Fruit fly (Drosophila melanogaster) whole organism, embryonic: ENCODE data around the gene nAChRalpha5.

Experiments
- Blimp-1 ChIP-seq: fragments of 200-800 bp; sonication (Bioruptor generic); optimal IDR thresholded peaks from 3 replicates; lab custom pipeline; 2018; ENCODE audit warnings: missing biosample characterization, missing genetic modification characterization, mild to moderate bottlenecking, moderate library complexity, missing genetic modification reagents
- C15 ChIP-seq: fragments of 200-800 bp; sonication (Bioruptor generic); IDR thresholded peaks from 3 replicates; pipeline ENCODE4 v1.3.6; 2022; ENCODE audit warnings: missing biosample characterization, missing genetic modification characterization
- CG10147 ChIP-seq: fragments of 200-800 bp; sonication (Bioruptor generic); optimal IDR thresholded peaks from 2 replicates; lab custom pipeline; 2019; ENCODE audit warnings: missing biosample characterization, mild to moderate bottlenecking, missing genetic modification characterization, moderate library complexity
- CG10321 ChIP-seq: fragments of 200-800 bp; sonication (Bioruptor generic); IDR thresholded peaks from 2 replicates; pipeline ENCODE4 v1.3.6; 2022; ENCODE audit warnings: missing biosample characterization, missing genetic modification characterization
- CG11085 ChIP-seq: fragments of 200-800 bp; sonication (Bioruptor generic); IDR thresholded peaks from 2 replicates; pipeline ENCODE4 v1.3.6; 2022; ENCODE audit warnings: missing biosample characterization, missing genetic modification characterization
- CG11560 ChIP-seq: fragments of 200-800 bp; sonication (Bioruptor generic); IDR thresholded peaks from 3 replicates; pipeline ENCODE4 v1.3.6; 2022; ENCODE audit warnings: missing biosample characterization, missing genetic modification characterization
- CG11695 ChIP-seq: fragments of 200-800 bp; sonication (Bioruptor generic); IDR thresholded peaks from 3 replicates; pipeline ENCODE4 v1.3.6; 2022; ENCODE audit warnings: missing biosample characterization, missing genetic modification characterization
- CG12659 ChIP-seq: fragments of 200-800 bp; sonication (Bioruptor generic); optimal IDR thresholded peaks from 3 replicates; lab custom pipeline; 2017; ENCODE audit warnings: mild to moderate bottlenecking, missing biosample characterization, missing genetic modification reagents, missing genetic modification characterization
- CG12769 ChIP-seq: fragments of 200-800 bp; sonication (Bioruptor generic); optimal IDR thresholded peaks from 2 replicates; lab custom pipeline; 2019; ENCODE audit warnings: missing biosample characterization, mild to moderate bottlenecking, missing genetic modification characterization, moderate library complexity
- CG15269 ChIP-seq: fragments of 200-800 bp; sonication (Bioruptor generic); optimal IDR thresholded peaks from 2 replicates; lab custom pipeline; 2018; ENCODE audit warnings: missing biosample characterization, mild to moderate bottlenecking, missing genetic modification characterization, moderate library complexity
- CG15479 ChIP-seq: fragments of 200-800 bp; sonication (Bioruptor generic); optimal IDR thresholded peaks from 3 replicates; lab custom pipeline; 2019; ENCODE audit warnings: missing biosample characterization, mild to moderate bottlenecking, missing genetic modification characterization, moderate library complexity
- CG15696 ChIP-seq: fragments of 200-800 bp; sonication (Bioruptor generic); optimal IDR thresholded peaks from 2 replicates; lab custom pipeline; 2019; ENCODE audit warnings: missing biosample characterization, mild to moderate bottlenecking, missing genetic modification characterization, moderate library complexity
- CG18599 ChIP-seq: fragments of 200-800 bp; sonication (Bioruptor generic); optimal IDR thresholded peaks from 3 replicates; lab custom pipeline; 2017; ENCODE audit warnings: missing biosample characterization, missing genetic modification characterization, mild to moderate bottlenecking, moderate library complexity, missing genetic modification reagents
- CG2116 ChIP-seq: fragments of 200-800 bp; sonication (Bioruptor generic); optimal IDR thresholded peaks from 3 replicates; lab custom pipeline; 2018; ENCODE audit warnings: missing biosample characterization, mild to moderate bottlenecking, missing genetic modification characterization
- CG2202 ChIP-seq: fragments of 200-800 bp; sonication (Bioruptor generic); optimal IDR thresholded peaks from 2 replicates; lab custom pipeline; 2018; ENCODE audit warnings: missing biosample characterization, mild to moderate bottlenecking, missing genetic modification characterization
- CG30403 ChIP-seq: fragments of 200-800 bp; sonication (Bioruptor generic); optimal IDR thresholded peaks from 3 replicates; lab custom pipeline; 2016; ENCODE audit warnings: missing biosample characterization, missing genetic modification characterization
- CG3163 ChIP-seq: fragments of 200-800 bp; sonication (Bioruptor generic); optimal IDR thresholded peaks from 3 replicates; lab custom pipeline; 2016; ENCODE audit warnings: missing biosample characterization, missing genetic modification characterization
- CG34422 ChIP-seq: fragments of 200-800 bp; sonication (Bioruptor generic); IDR thresholded peaks from 3 replicates; pipeline ENCODE4 v1.3.6; 2022; ENCODE audit warnings: missing biosample characterization, missing genetic modification characterization
- CG3995 ChIP-seq: fragments of 200-800 bp; sonication (Bioruptor generic); optimal IDR thresholded peaks from 3 replicates; lab custom pipeline; 2016; ENCODE audit warnings: missing biosample characterization, missing genetic modification characterization
- CG4328 ChIP-seq: fragments of 200-800 bp; sonication (Bioruptor generic); optimal IDR thresholded peaks from 3 replicates; lab custom pipeline; 2017; ENCODE audit warnings: missing biosample characterization, missing genetic modification reagents, missing genetic modification characterization
- CG6272 ChIP-seq: fragments of 200-800 bp; sonication (Bioruptor generic); IDR thresholded peaks from 2 replicates; pipeline ENCODE4 v1.3.6; 2022; ENCODE audit warnings: missing biosample characterization, missing genetic modification characterization
- CG6654 ChIP-seq: fragments of 200-800 bp; sonication (Bioruptor generic); optimal IDR thresholded peaks from 2 replicates; lab custom pipeline; 2017; ENCODE audit warnings: missing biosample characterization, mild to moderate bottlenecking, missing genetic modification characterization
- CG7556 ChIP-seq: fragments of 200-800 bp; sonication (Bioruptor generic); optimal IDR thresholded peaks from 2 replicates; lab custom pipeline; 2017; ENCODE audit warnings: missing biosample characterization, mild to moderate bottlenecking, missing genetic modification characterization
- CG7987 ChIP-seq: fragments of 200-800 bp; sonication (Bioruptor generic); optimal IDR thresholded peaks from 2 replicates; lab custom pipeline; 2018; ENCODE audit warnings: missing biosample characterization, mild to moderate bottlenecking, missing genetic modification characterization, moderate library complexity
- CG8765 ChIP-seq: fragments of 200-800 bp; sonication (Bioruptor generic); IDR thresholded peaks from 2 replicates; pipeline ENCODE4 v1.3.6; 2022; ENCODE audit warnings: missing biosample characterization, missing genetic modification characterization
- Ets97D ChIP-seq: fragments of 200-800 bp; sonication (Bioruptor generic); optimal IDR thresholded peaks from 3 replicates; lab custom pipeline; 2016; ENCODE audit warnings: missing biosample characterization, missing genetic modification characterization
- Gug ChIP-seq: fragments of 200-800 bp; sonication (Bioruptor generic); IDR thresholded peaks from 4 replicates; pipeline ENCODE4 v1.3.6; 2022; ENCODE audit warnings: missing biosample characterization, missing genetic modification characterization
- H15 ChIP-seq: fragments of 200-800 bp; sonication (Bioruptor generic); IDR thresholded peaks from 3 replicates; pipeline ENCODE4 v1.3.6; 2022; ENCODE audit warnings: missing biosample characterization, missing genetic modification characterization
- Max ChIP-seq: fragments of 200-800 bp; sonication (Bioruptor generic); optimal IDR thresholded peaks from 2 replicates; lab custom pipeline; 2016; ENCODE audit warnings: missing biosample characterization, mild to moderate bottlenecking, missing genetic modification characterization
- Tbp ChIP-seq: fragments of >200 bp; optimal IDR thresholded peaks from 2 replicates; lab custom pipeline; 2018; ENCODE audit warnings: missing biosample characterization, missing genetic modification characterization
- Usf ChIP-seq: fragments of 200-800 bp; sonication (Bioruptor generic); optimal IDR thresholded peaks from 2 replicates; lab custom pipeline; 2017; ENCODE audit warnings: missing genotype, missing biosample characterization, missing genetic modification characterization
- bab2 ChIP-seq: fragments of 200-800 bp; sonication (Bioruptor generic); optimal IDR thresholded peaks from 2 replicates; lab custom pipeline; 2016; ENCODE audit warnings: missing biosample characterization, missing genetic modification characterization
- cad ChIP-seq: fragments of >200 bp; optimal IDR thresholded peaks from 2 replicates; lab custom pipeline; 2017; ENCODE audit warnings: missing biosample characterization, missing genetic modification characterization
- cg ChIP-seq: fragments of 200-800 bp; sonication (Bioruptor generic); optimal IDR thresholded peaks from 3 replicates; lab custom pipeline; 2019; ENCODE audit warnings: missing biosample characterization, mild to moderate bottlenecking, missing genetic modification characterization, moderate library complexity
- chif ChIP-seq, 2 experiments: fragments of 200-800 bp; sonication (Bioruptor generic); optimal IDR thresholded peaks; 3 replicates each; lab custom pipeline; 2016; ENCODE audit warnings: missing biosample characterization in 2 of 2, missing genetic modification characterization in 2 of 2
- chinmo ChIP-seq: fragments of 200-800 bp; sonication (Bioruptor generic); IDR thresholded peaks from 4 replicates; pipeline ENCODE4 v1.3.6; 2022; ENCODE audit warnings: missing biosample characterization, missing genetic modification characterization; ENCODE audit not compliant: partially characterized antibody
- croc ChIP-seq: fragments of 200-800 bp; sonication (Bioruptor generic); conservative IDR thresholded peaks from 3 replicates; pipeline ENCODE4 v1.3.6; 2022; ENCODE audit warnings: missing biosample characterization, missing genetic modification characterization
- crol ChIP-seq: fragments of 200-800 bp; sonication (Bioruptor generic); IDR thresholded peaks from 2 replicates; pipeline ENCODE4 v1.3.6; 2022; ENCODE audit warnings: missing biosample characterization, missing genetic modification characterization
- danr ChIP-seq: fragments of 200-800 bp; sonication (Bioruptor generic); IDR thresholded peaks from 2 replicates; pipeline ENCODE4 v1.3.6; 2022; ENCODE audit warnings: missing biosample characterization, missing genetic modification characterization
- exex ChIP-seq: fragments of 200-800 bp; sonication (Bioruptor generic); optimal IDR thresholded peaks from 4 replicates; lab custom pipeline; 2018; ENCODE audit warnings: missing biosample characterization, mild to moderate bottlenecking, missing genetic modification characterization, moderate library complexity
- fd64A ChIP-seq: fragments of 200-800 bp; sonication (Bioruptor generic); optimal IDR thresholded peaks from 3 replicates; lab custom pipeline; 2018; ENCODE audit warnings: missing biosample characterization, mild to moderate bottlenecking, missing genetic modification characterization
- ftz-f1 ChIP-seq: fragments of 200-800 bp; sonication (Bioruptor generic); optimal IDR thresholded peaks from 2 replicates; lab custom pipeline; 2016; ENCODE audit warnings: missing biosample characterization, missing genetic modification characterization
- jumu ChIP-seq: fragments of 200-800 bp; sonication (Bioruptor generic); optimal IDR thresholded peaks from 3 replicates; lab custom pipeline; 2016; ENCODE audit warnings: missing biosample characterization, missing genetic modification characterization
- kah ChIP-seq: fragments of 200-800 bp; sonication (Bioruptor generic); optimal IDR thresholded peaks from 2 replicates; lab custom pipeline; 2018; ENCODE audit warnings: missing biosample characterization, mild to moderate bottlenecking, missing genetic modification characterization
- lola ChIP-seq, 3 experiments: fragments of >200 bp in 2 of 3; fragments of 200-800 bp in 1 of 3; sonication (Bioruptor generic) in 1 of 3; optimal IDR thresholded peaks; 2 replicates each; lab custom pipeline; 2017 to 2019; ENCODE audit warnings: missing biosample characterization in 3 of 3, missing genetic modification characterization in 3 of 3, mild to moderate bottlenecking in 1 of 3, moderate library complexity in 1 of 3
- nom ChIP-seq: fragments of 200-800 bp; sonication (Bioruptor generic); optimal IDR thresholded peaks from 2 replicates; lab custom pipeline; 2017; ENCODE audit warnings: missing biosample characterization, missing genetic modification characterization, mild to moderate bottlenecking, moderate library complexity, missing genetic modification reagents
- pum ChIP-seq: fragments of 200-800 bp; sonication (Bioruptor generic); optimal IDR thresholded peaks from 2 replicates; lab custom pipeline; 2016; ENCODE audit warnings: missing biosample characterization, missing genetic modification characterization
- ro ChIP-seq: fragments of 200-800 bp; sonication (Bioruptor generic); IDR thresholded peaks from 2 replicates; pipeline ENCODE4 v1.3.6; 2022; ENCODE audit warnings: missing biosample characterization, missing genetic modification characterization
- tgo ChIP-seq: fragments of 200-800 bp; sonication (Bioruptor generic); IDR thresholded peaks from 3 replicates; pipeline ENCODE4 v1.3.6; 2022; ENCODE audit warnings: missing biosample characterization, missing genetic modification characterization
- usp ChIP-seq: fragments of >200 bp; optimal IDR thresholded peaks from 2 replicates; lab custom pipeline; 2017; ENCODE audit warnings: missing biosample characterization, missing genetic modification characterization

Gene nAChRalpha5

DNA sequence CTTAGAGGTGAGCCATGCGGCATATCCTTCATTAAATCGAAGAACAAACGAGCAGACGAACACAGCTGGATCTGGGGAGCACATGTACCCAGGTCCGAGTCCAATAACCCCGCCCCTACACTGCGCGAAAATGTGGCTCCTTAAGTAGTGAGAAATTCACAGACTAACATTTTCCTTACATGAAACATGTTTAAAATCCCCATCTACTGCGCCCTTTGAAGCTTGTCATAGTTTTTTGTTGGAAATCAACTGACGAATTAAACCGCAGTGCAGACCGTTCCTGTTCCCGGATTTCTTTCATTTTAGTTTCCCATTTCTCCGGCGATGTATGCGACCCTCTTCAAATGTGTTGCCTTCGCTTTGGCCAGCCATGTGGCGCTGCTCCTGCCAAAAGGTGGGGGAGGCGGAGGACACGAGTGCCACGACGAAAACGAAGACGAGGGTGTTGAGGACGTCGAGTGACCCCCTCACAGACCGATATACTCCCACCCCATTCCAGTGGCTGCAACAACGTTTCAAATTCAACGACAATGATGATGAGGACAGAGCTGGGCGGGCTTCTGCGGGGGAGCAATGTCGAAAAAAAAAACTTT is 82.9 kb downstream of the nAChRalpha5 start (continued):
- TF ChIP-seq danr (peak; percentile 69), CG34422 (peak; percentile 75), jumu (GFP tag; lab: Kevin White, UChicago) (peak; percentile 28), crol (GFP tag; lab: Robert Waterston, UW) (no peak), croc (GFP tag; lab: Robert Waterston, UW) (peak; percentile 61; the same call in 2 of the 3 replicates), usp (GFP tag; lab: Kevin White, UChicago) (no peak), CG15696 (tag; lab: Kevin White, UChicago) (no peak), Ets97D (GFP tag; lab: Kevin White, UChicago) (no peak), CG15479 (GFP tag; lab: Kevin White, UChicago) (no peak), kah (GFP tag; lab: Kevin White, UChicago) (peak; percentile 30), CG18599 (GFP tag; lab: Kevin White, UChicago) (peak; percentile 89), CG11695 (GFP tag; lab: Robert Waterston, UW) (peak; percentile 73), CG2116 (GFP tag; lab: Kevin White, UChicago) (no peak), CG10321 (GFP tag; lab: Robert Waterston, UW) (no peak), Usf (GFP tag; lab: Kevin White, UChicago) (no peak), CG12659 (peak; percentile 41), ro (GFP tag; lab: Robert Waterston, UW) (0 out of 2 replicates have a peak, but pooled peaks have one; percentile 28), C15 (GFP tag; lab: Robert Waterston, UW) (0 out of 3 replicates have a peak, but pooled peaks have one; percentile 10), tgo (GFP tag; lab: Robert Waterston, UW) (peak; percentile 65), CG11085 (0 out of 2 replicates have a peak, but pooled peaks have one; percentile 47), Max (GFP tag; lab: Kevin White, UChicago) (no peak), nom (GFP tag; lab: Kevin White, UChicago) (no peak), CG4328 (GFP tag; lab: Kevin White, UChicago) (peak; percentile 44), lola (GFP tag; optimal IDR thresholded peaks at IDR 0.05; lab: Kevin White, UChicago) (no peak), Tbp (GFP tag; lab: Kevin White, UChicago) (no peak), pum (GFP tag; lab: Kevin White, UChicago) (peak; percentile 45), CG7987 (no peak), CG2202 (tag; lab: Kevin White, UChicago) (no peak), bab2 (peak; percentile 34), Blimp-1 (peak; percentile 70), CG11560 (tag; lab: Robert Waterston, UW) (no peak), Gug (GFP tag; lab: Robert Waterston, UW) (peak; percentile 74; the same call in 3 of the 4 replicates), chif (GFP tag; optimal IDR thresholded peaks at IDR 0.05; lab: Kevin White, UChicago) (peak in 1 of 2 experiments; percentile 48), CG12769 (tag; lab: Kevin White, UChicago) (peak; percentile 63), CG6272 (peak; percentile 53; the same call in 1 of the 2 replicates), cg (GFP tag; lab: Kevin White, UChicago) (no peak), fd64A (GFP tag; lab: Kevin White, UChicago) (peak; percentile 64), chinmo (GFP tag; lab: Robert Waterston, UW) (no peak), CG3163 (GFP tag; lab: Kevin White, UChicago) (no peak), CG30403 (GFP tag; lab: Kevin White, UChicago) (peak; percentile 42), CG10147 (peak; percentile 9), cad (no peak), H15 (peak; percentile 46; the same call in 1 of the 3 replicates), CG6654 (GFP tag; lab: Kevin White, UChicago) (peak; percentile 13), CG7556 (GFP tag; lab: Kevin White, UChicago) (peak; percentile 62), CG15269 (peak; percentile 68), CG3995 (GFP tag; lab: Kevin White, UChicago) (no peak), exex (tag; lab: Kevin White, UChicago) (peak; percentile 15), CG8765 (peak; percentile 28; the same call in 1 of the 2 replicates), ftz-f1 (GFP tag; lab: Kevin White, UChicago) (no peak)
